Fruit fly (Drosophila melanogaster): ENCODE results near the gene Myb.
A peak's percentile ranks its signal among the peaks of the same experiment; 100 is the strongest.

The Myb gene

dm6 chrX:15849021-15849420 lies 8.6 kb downstream of the Myb start, which contains the start of gene sun (continued):
- TF ChIP-seq MESR4 (GFP tag; optimal IDR thresholded peaks at IDR 0.05) (peak; percentile 87), CG14860 (GFP tag; IDR thresholded peaks at IDR 0.05; ENCODE audit: partially characterized antibody) (no peak), CHES-1-like (GFP tag; optimal IDR thresholded peaks at IDR 0.05) (no peak)

DNA sequence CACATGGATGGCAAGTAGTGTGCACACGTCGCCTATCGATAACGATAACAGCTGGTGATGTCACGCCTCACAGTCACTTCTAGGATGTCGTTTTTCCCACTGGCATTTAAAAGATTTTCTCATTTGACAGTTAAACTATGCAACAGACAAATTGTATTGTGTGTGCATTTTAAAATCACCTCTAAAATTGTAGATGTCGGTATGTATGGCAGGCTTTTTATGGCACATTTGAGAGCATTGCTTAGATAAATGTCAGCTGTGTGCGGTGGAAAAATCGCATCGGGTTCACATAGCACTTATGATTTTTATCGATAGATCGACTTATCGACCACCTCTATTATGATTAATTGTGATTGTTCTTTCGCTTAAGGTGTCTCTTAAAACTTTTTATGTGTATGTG lies 13.5 kb downstream of the Myb start, which contains the start of the genes ArgRS and CG8578:
TSS of gene ArgRS (minus strand) at position 7 of the 400 bp plus-strand sequence.
TSS of gene CG8578 (plus strand) at position 338 of the 400 bp plus-strand sequence.
- TF ChIP-seq slou (GFP tag; optimal IDR thresholded peaks at IDR 0.05), result peak; percentile 59
- no peak for TF ChIP-seq Deaf1 (tag; optimal IDR thresholded peaks at IDR 0.05)
- TF ChIP-seq CG11085 (GFP tag; IDR thresholded peaks at IDR 0.05), result no peak
- TF ChIP-seq Atf3 (GFP tag; optimal IDR thresholded peaks at IDR 0.05), result peak; percentile 66
- no peak for TF ChIP-seq dan (GFP tag; IDR thresholded peaks at IDR 0.05)
- TF ChIP-seq D19B (GFP tag; optimal IDR thresholded peaks at IDR 0.05), result peak; percentile 10
- no peak for TF ChIP-seq CG7556 (GFP tag; optimal IDR thresholded peaks at IDR 0.05)
- TF ChIP-seq hkb (optimal IDR thresholded peaks at IDR 0.05), result peak; percentile 48
- TF ChIP-seq hkb (GFP tag; IDR thresholded peaks at IDR 0.05), result peak; percentile 47; the same call in 1 of the 2 replicates
- peak; percentile 84 for TF ChIP-seq gro (GFP tag; optimal IDR thresholded peaks at IDR 0.05)
- TF ChIP-seq cwo (GFP tag; optimal IDR thresholded peaks at IDR 0.05), result no peak
- peak; percentile 85 for TF ChIP-seq inv (GFP tag; IDR thresholded peaks at IDR 0.05; ENCODE audit: partially characterized antibody)
- peak; percentile 28 for TF ChIP-seq Sry-β (GFP tag; optimal IDR thresholded peaks at IDR 0.05)
- no peak for TF ChIP-seq chm (GFP tag; IDR thresholded peaks at IDR 0.05)
- TF ChIP-seq z (GFP tag; IDR thresholded peaks at IDR 0.05), result no peak
- TF ChIP-seq Hand (GFP tag; optimal IDR thresholded peaks at IDR 0.05), result no peak
- TF ChIP-seq CG11398 (GFP tag; optimal IDR thresholded peaks at IDR 0.05), result no peak
- peak; percentile 16 for TF ChIP-seq Bteb2 (GFP tag; optimal IDR thresholded peaks at IDR 0.05)
- TF ChIP-seq Meics (GFP tag; optimal IDR thresholded peaks at IDR 0.05), result no peak
- peak; percentile 79 for TF ChIP-seq unc-4 (GFP tag; IDR thresholded peaks at IDR 0.05; ENCODE audit: partially characterized antibody)
- no peak for TF ChIP-seq CG4360 (GFP tag; IDR thresholded peaks at IDR 0.05)
- TF ChIP-seq Adf1 (GFP tag; IDR thresholded peaks at IDR 0.05), result no peak
- peak; percentile 15 for TF ChIP-seq Fer3 (tag; optimal IDR thresholded peaks at IDR 0.05)
- TF ChIP-seq HLH54F (GFP tag; optimal IDR thresholded peaks at IDR 0.05), result peak; percentile 57
- peak; percentile 39 for TF ChIP-seq onecut (GFP tag; IDR thresholded peaks at IDR 0.05)
- no peak for TF ChIP-seq CG31224 (GFP tag; IDR thresholded peaks at IDR 0.05)
- TF ChIP-seq CG7839 (tag; optimal IDR thresholded peaks at IDR 0.05), result peak; percentile 67
- no peak for TF ChIP-seq CG18619 (GFP tag; optimal IDR thresholded peaks at IDR 0.05)
- TF ChIP-seq Hr39 (optimal IDR thresholded peaks at IDR 0.05), result no peak
- no peak for TF ChIP-seq Hmx (GFP tag; optimal IDR thresholded peaks at IDR 0.05)
- no peak for TF ChIP-seq HLH3B (GFP tag; IDR thresholded peaks at IDR 0.05)
- no peak for TF ChIP-seq pros (GFP tag; optimal IDR thresholded peaks at IDR 0.05)
- TF ChIP-seq gcm (GFP tag; optimal IDR thresholded peaks at IDR 0.05), result no peak
- TF ChIP-seq sqz (GFP tag; optimal IDR thresholded peaks at IDR 0.05), result no peak
- no peak for TF ChIP-seq CG31388 (GFP tag; optimal IDR thresholded peaks at IDR 0.05)
- peak; percentile 72 for TF ChIP-seq slbo (GFP tag; IDR thresholded peaks at IDR 0.05)
- peak; percentile 82 for TF ChIP-seq hb (GFP tag; IDR thresholded peaks at IDR 0.05; ENCODE audit: partially characterized antibody)
- no peak for TF ChIP-seq CG5953 (GFP tag; IDR thresholded peaks at IDR 0.05)
- TF ChIP-seq sens (GFP tag), result peak; percentile 96
- no peak for TF ChIP-seq ems (GFP tag; optimal IDR thresholded peaks at IDR 0.05)
- no peak for TF ChIP-seq CG8281 (tag; optimal IDR thresholded peaks at IDR 0.05)
- TF ChIP-seq emc (GFP tag; optimal IDR thresholded peaks at IDR 0.05), result no peak
- TF ChIP-seq knrl (GFP tag; IDR thresholded peaks at IDR 0.05; ENCODE audit: partially characterized antibody), result peak; percentile 91
- TF ChIP-seq Gug (GFP tag; IDR thresholded peaks at IDR 0.05), result peak; percentile 82
- no peak for TF ChIP-seq CG18764 (GFP tag; optimal IDR thresholded peaks at IDR 0.05)
- TF ChIP-seq CG17186 (GFP tag; optimal IDR thresholded peaks at IDR 0.05), result peak; percentile 66
- TF ChIP-seq CG3838 (GFP tag; optimal IDR thresholded peaks at IDR 0.05), result no peak
- no peak for TF ChIP-seq Dbx (GFP tag; IDR thresholded peaks at IDR 0.05)
